Fruit fly (Drosophila melanogaster) whole organism, embryonic: ENCODE results near the gene aru.

ENCODE experiments used
- Abd-B ChIP-seq: fragments of 200-800 bp; sonication (Bioruptor generic); optimal IDR thresholded peaks from 2 replicates; lab custom pipeline; 2018; ENCODE audit warnings: missing biosample characterization, mild to moderate bottlenecking, missing genetic modification characterization, moderate library complexity
- Adf1 ChIP-seq: fragments of 200-800 bp; sonication (Bioruptor generic); IDR thresholded peaks from 2 replicates; pipeline ENCODE4 v1.3.6; 2022; ENCODE audit warnings: missing biosample characterization, missing genetic modification characterization
- Antp ChIP-seq: fragments of 200-800 bp; sonication (Bioruptor generic); optimal IDR thresholded peaks from 3 replicates; lab custom pipeline; 2016; ENCODE audit warnings: missing biosample characterization, missing genetic modification characterization
- Awh ChIP-seq: fragments of 200-800 bp; sonication (Bioruptor generic); IDR thresholded peaks from 2 replicates; pipeline ENCODE4, ENCODE4 v1.3.6; 2022; ENCODE audit warnings: missing biosample characterization, missing genetic modification characterization
- BEAF-32 ChIP-seq: fragments of 200-800 bp; sonication (Bioruptor generic); optimal IDR thresholded peaks from 3 replicates; lab custom pipeline; 2017; ENCODE audit warnings: missing biosample characterization, missing genetic modification characterization, mild to moderate bottlenecking, moderate library complexity, missing genetic modification reagents
- CG10209 ChIP-seq: fragments of 200-800 bp; sonication (Bioruptor generic); optimal IDR thresholded peaks from 3 replicates; lab custom pipeline; 2017; ENCODE audit warnings: missing biosample characterization, mild to moderate bottlenecking, missing genetic modification characterization, missing genetic modification reagents
- CG12071 ChIP-seq: fragments of 200-800 bp; sonication (Bioruptor generic); optimal IDR thresholded peaks from 3 replicates; lab custom pipeline; 2018; ENCODE audit warnings: missing biosample characterization, mild to moderate bottlenecking, missing genetic modification characterization
- CG12744 ChIP-seq: fragments of 200-800 bp; sonication (Bioruptor generic); optimal IDR thresholded peaks from 2 replicates; lab custom pipeline; 2016; ENCODE audit warnings: missing biosample characterization, missing genetic modification characterization
- CG14667 ChIP-seq: fragments of 200-800 bp; sonication (Bioruptor generic); IDR thresholded peaks from 2 replicates; pipeline ENCODE4 v1.3.6; 2022; ENCODE audit warnings: missing biosample characterization, missing genetic modification characterization
- CG14860 ChIP-seq: fragments of 200-800 bp; sonication (Bioruptor generic); IDR thresholded peaks from 3 replicates; pipeline ENCODE4 v1.3.6; 2022; ENCODE audit warnings: missing biosample characterization, missing genetic modification characterization; ENCODE audit not compliant: partially characterized antibody
- CG17829 ChIP-seq: fragments of 200-800 bp; optimal IDR thresholded peaks from 2 replicates; lab custom pipeline; 2019; ENCODE audit warnings: missing biosample characterization, mild to moderate bottlenecking, missing genetic modification characterization, moderate library complexity
- CG2199 ChIP-seq: fragments of 200-800 bp; sonication (Bioruptor generic); IDR thresholded peaks from 3 replicates; pipeline ENCODE4 v1.3.6; 2022; ENCODE audit warnings: missing biosample characterization, missing genetic modification characterization
- CG34422 ChIP-seq: fragments of 200-800 bp; sonication (Bioruptor generic); IDR thresholded peaks from 3 replicates; pipeline ENCODE4 v1.3.6; 2022; ENCODE audit warnings: missing biosample characterization, missing genetic modification characterization
- CG3726 ChIP-seq: fragments of 200-800 bp; sonication (Bioruptor generic); IDR thresholded peaks from 3 replicates; pipeline ENCODE4, ENCODE4 v1.3.6; 2022; ENCODE audit warnings: missing biosample characterization, missing genetic modification characterization
- CG4707 ChIP-seq: fragments of 200-800 bp; sonication (Bioruptor generic); optimal IDR thresholded peaks from 2 replicates; lab custom pipeline; 2018; ENCODE audit warnings: missing biosample characterization, mild to moderate bottlenecking, missing genetic modification characterization, moderate library complexity
- CG6254 ChIP-seq: fragments of 200-800 bp; sonication (Bioruptor generic); optimal IDR thresholded peaks from 3 replicates; lab custom pipeline; 2017; ENCODE audit warnings: mild to moderate bottlenecking, missing biosample characterization, missing genetic modification reagents, missing genetic modification characterization
- CG6683 ChIP-seq: fragments of 200-800 bp; sonication (Bioruptor generic); optimal IDR thresholded peaks from 2 replicates; lab custom pipeline; 2017; ENCODE audit warnings: missing biosample characterization, mild to moderate bottlenecking, missing genetic modification characterization, missing genetic modification reagents
- CG6791 ChIP-seq: fragments of 200-800 bp; sonication (Bioruptor generic); IDR thresholded peaks from 3 replicates; pipeline ENCODE4 v1.3.6; 2022; ENCODE audit warnings: missing biosample characterization, missing genetic modification characterization; ENCODE audit not compliant: partially characterized antibody
- CG7271 ChIP-seq: fragments of 200-800 bp; sonication (Bioruptor generic); optimal IDR thresholded peaks from 2 replicates; lab custom pipeline; 2018; ENCODE audit warnings: missing biosample characterization, mild to moderate bottlenecking, missing genetic modification characterization, moderate library complexity
- CG7556 ChIP-seq: fragments of 200-800 bp; sonication (Bioruptor generic); optimal IDR thresholded peaks from 2 replicates; lab custom pipeline; 2017; ENCODE audit warnings: missing biosample characterization, mild to moderate bottlenecking, missing genetic modification characterization
- CG7963 ChIP-seq: fragments of 200-800 bp; sonication (Bioruptor generic); IDR thresholded peaks from 3 replicates; pipeline ENCODE4 v1.3.6; 2022; ENCODE audit warnings: missing biosample characterization, missing genetic modification characterization; ENCODE audit not compliant: partially characterized antibody
- CG8281 ChIP-seq: fragments of 200-800 bp; sonication (Bioruptor generic); optimal IDR thresholded peaks from 2 replicates; lab custom pipeline; 2018; ENCODE audit warnings: missing biosample characterization, mild to moderate bottlenecking, missing genetic modification characterization, moderate library complexity
- E2f2 ChIP-seq: fragments of 200-800 bp; sonication (Bioruptor generic); IDR thresholded peaks from 2 replicates; pipeline ENCODE4 v1.3.6; 2022; ENCODE audit warnings: missing biosample characterization, missing genetic modification characterization
- Fer1 ChIP-seq: fragments of 200-800 bp; sonication (Bioruptor generic); optimal IDR thresholded peaks from 2 replicates; lab custom pipeline; 2017; ENCODE audit warnings: missing biosample characterization, mild to moderate bottlenecking, missing genetic modification characterization
- HHEX ChIP-seq: fragments of 200-800 bp; sonication (Bioruptor generic); optimal IDR thresholded peaks from 3 replicates; lab custom pipeline; 2017; ENCODE audit warnings: missing biosample characterization, mild to moderate bottlenecking, missing genetic modification characterization, missing genetic modification reagents
- HLH3B ChIP-seq: fragments of 200-800 bp; sonication (Bioruptor generic); IDR thresholded peaks from 2 replicates; pipeline ENCODE4 v1.3.6; 2022; ENCODE audit warnings: missing biosample characterization, missing genetic modification characterization
- Hmx ChIP-seq: fragments of 200-800 bp; sonication (Bioruptor generic); optimal IDR thresholded peaks from 2 replicates; lab custom pipeline; 2016; ENCODE audit warnings: missing biosample characterization, missing genetic modification characterization
- Hr39 ChIP-seq: fragments of >200 bp; optimal IDR thresholded peaks from 2 replicates; lab custom pipeline; 2017
- Hsf ChIP-seq: fragments of 200-800 bp; sonication (Bioruptor generic); optimal IDR thresholded peaks from 3 replicates; lab custom pipeline; 2016; ENCODE audit warnings: missing biosample characterization, missing genetic modification characterization
- MTF-1 ChIP-seq: fragments of 200-800 bp; sonication (Bioruptor generic); optimal IDR thresholded peaks from 2 replicates; lab custom pipeline; 2018; ENCODE audit warnings: missing biosample characterization, mild to moderate bottlenecking, missing genetic modification characterization, borderline replicate concordance
- NC2α ChIP-seq: fragments of 200-800 bp; sonication (Bioruptor generic); optimal IDR thresholded peaks from 2 replicates; lab custom pipeline; 2016; ENCODE audit warnings: missing biosample characterization, missing genetic modification characterization
- Sox102F ChIP-seq: fragments of 200-800 bp; sonication (Bioruptor generic); optimal IDR thresholded peaks from 2 replicates; lab custom pipeline; 2018; ENCODE audit warnings: missing biosample characterization, mild to moderate bottlenecking, missing genetic modification characterization, moderate library complexity
- Vsx1 ChIP-seq: fragments of 200-800 bp; sonication (Bioruptor generic); optimal IDR thresholded peaks from 2 replicates; lab custom pipeline; 2017; ENCODE audit warnings: missing biosample characterization, mild to moderate bottlenecking, missing genetic modification characterization, missing genetic modification reagents
- ash1 ChIP-seq: fragments of 200-800 bp; sonication (Bioruptor generic); optimal IDR thresholded peaks from 2 replicates; lab custom pipeline; 2018; ENCODE audit warnings: missing biosample characterization, mild to moderate bottlenecking, missing genetic modification characterization
- bowl ChIP-seq: fragments of 200-800 bp; sonication (Bioruptor generic); IDR thresholded peaks from 2 replicates; pipeline ENCODE4 v1.3.6; 2022; ENCODE audit warnings: missing biosample characterization, missing genetic modification characterization
- da ChIP-seq: fragments of 200-800 bp; sonication (Bioruptor generic); optimal IDR thresholded peaks from 2 replicates; lab custom pipeline; 2016; ENCODE audit warnings: missing biosample characterization, missing genetic modification characterization
- gce ChIP-seq: fragments of 200-800 bp; sonication (Bioruptor generic); IDR thresholded peaks from 3 replicates; pipeline ENCODE4 v1.3.6; 2022; ENCODE audit warnings: missing biosample characterization, missing genetic modification characterization
- gfzf ChIP-seq: fragments of 200-800 bp; sonication (Bioruptor generic); optimal IDR thresholded peaks from 2 replicates; lab custom pipeline; 2016; ENCODE audit warnings: missing biosample characterization, mild to moderate bottlenecking, missing genetic modification characterization, moderate library complexity
- lilli ChIP-seq: fragments of 200-800 bp; sonication (Bioruptor generic); optimal IDR thresholded peaks from 3 replicates; lab custom pipeline; 2016; ENCODE audit warnings: missing biosample characterization, missing genetic modification characterization
- nerfin-1 ChIP-seq: fragments of 200-800 bp; sonication (Bioruptor generic); optimal IDR thresholded peaks from 3 replicates; lab custom pipeline; 2019; ENCODE audit warnings: missing biosample characterization, mild to moderate bottlenecking, missing genetic modification characterization, moderate library complexity
- oc ChIP-seq: fragments of 200-800 bp; sonication (Bioruptor generic); optimal IDR thresholded peaks from 2 replicates; lab custom pipeline; 2018; ENCODE audit warnings: missing biosample characterization, mild to moderate bottlenecking, missing genetic modification characterization, moderate library complexity
- peb ChIP-seq: fragments of 200-800 bp; sonication (Bioruptor generic); IDR thresholded peaks from 2 replicates; pipeline ENCODE4 v1.3.6; 2022; ENCODE audit warnings: missing biosample characterization, missing genetic modification characterization
- pita ChIP-seq: fragments of 200-800 bp; sonication (Bioruptor generic); optimal IDR thresholded peaks from 2 replicates; lab custom pipeline; 2017; ENCODE audit warnings: missing biosample characterization, mild to moderate bottlenecking, missing genetic modification characterization
- shn ChIP-seq: fragments of 200-800 bp; sonication (Bioruptor generic); optimal IDR thresholded peaks from 3 replicates; lab custom pipeline; 2016; ENCODE audit warnings: missing biosample characterization, missing genetic modification characterization
- sima ChIP-seq: fragments of 200-800 bp; sonication (Bioruptor generic); optimal IDR thresholded peaks from 2 replicates; lab custom pipeline; 2016; ENCODE audit warnings: missing biosample characterization, missing genetic modification characterization
- toy ChIP-seq: fragments of 200-800 bp; sonication (Bioruptor generic); IDR thresholded peaks from 2 replicates; pipeline ENCODE4 v1.3.6; 2022; ENCODE audit warnings: missing biosample characterization, missing genetic modification characterization
- trh ChIP-seq: fragments of 200-800 bp; sonication (Bioruptor generic); optimal IDR thresholded peaks from 2 replicates; lab custom pipeline; 2016; ENCODE audit warnings: missing biosample characterization, missing genetic modification characterization
- vvl ChIP-seq: fragments of 200-800 bp; sonication (Bioruptor generic); IDR thresholded peaks from 2 replicates; pipeline ENCODE4 v1.3.6; 2022; ENCODE audit warnings: missing biosample characterization, missing genetic modification characterization
- zf30C ChIP-seq: fragments of 200-800 bp; sonication (Bioruptor generic); optimal IDR thresholded peaks from 3 replicates; lab custom pipeline; 2018; ENCODE audit warnings: missing biosample characterization, mild to moderate bottlenecking, missing genetic modification characterization

The aru gene

dm6 chr2L:827516-828362, 40.4 kb downstream of the aru start (continued):
- TF ChIP-seq shn (GFP tag; lab: Kevin White, UChicago) = no peak
- TF ChIP-seq nerfin-1 (tag; lab: Kevin White, UChicago) = peak; percentile 33
- no peak for TF ChIP-seq CG14860 (GFP tag; lab: Robert Waterston, UW)
- TF ChIP-seq toy = no peak
- no peak for TF ChIP-seq CG3726 (GFP tag; lab: Robert Waterston, UW)
- no peak for TF ChIP-seq CG6791 (GFP tag; lab: Robert Waterston, UW)
- TF ChIP-seq Hmx = no peak
- no peak for TF ChIP-seq CG6683 (GFP tag; lab: Kevin White, UChicago)
- TF ChIP-seq lilli = no peak
- no peak for TF ChIP-seq Fer1 (GFP tag; lab: Kevin White, UChicago)
- TF ChIP-seq bowl (GFP tag; lab: Robert Waterston, UW) = no peak
- no peak for TF ChIP-seq BEAF-32 (GFP tag; lab: Kevin White, UChicago)
- TF ChIP-seq CG17829 (tag; lab: Kevin White, UChicago) = peak; percentile 11
- no peak for TF ChIP-seq gfzf (GFP tag; lab: Kevin White, UChicago)
- TF ChIP-seq CG2199 = peak; percentile 31; the same call in 1 of the 3 replicates
- TF ChIP-seq CG4707 (GFP tag; lab: Kevin White, UChicago) = no peak
- no peak for TF ChIP-seq Vsx1
- TF ChIP-seq Sox102F = peak; percentile 90
- TF ChIP-seq Hsf (GFP tag; lab: Kevin White, UChicago) = peak; percentile 50
- TF ChIP-seq ash1 (GFP tag; lab: Kevin White, UChicago) = no peak
- TF ChIP-seq HLH3B (GFP tag; lab: Robert Waterston, UW) = 0 out of 2 replicates have a peak, but pooled peaks have one; percentile 22
- no peak for TF ChIP-seq CG6254 (GFP tag; lab: Kevin White, UChicago)
- TF ChIP-seq HHEX (GFP tag; lab: Kevin White, UChicago) = no peak
- TF ChIP-seq peb (GFP tag; lab: Robert Waterston, UW) = no peak
- no peak for TF ChIP-seq zf30C (GFP tag; lab: Kevin White, UChicago)
- peak; percentile 57 for TF ChIP-seq CG7556
- TF ChIP-seq vvl = peak; percentile 31; the same call in 1 of the 2 replicates
- TF ChIP-seq sima (GFP tag; lab: Kevin White, UChicago) = no peak
- no peak for TF ChIP-seq MTF-1
- no peak for TF ChIP-seq CG12071
- no peak for TF ChIP-seq E2f2 (GFP tag; lab: Robert Waterston, UW)
- TF ChIP-seq CG7963 = no peak
- TF ChIP-seq CG14667 (GFP tag; lab: Robert Waterston, UW) = no peak
- TF ChIP-seq gce = no peak
- no peak for TF ChIP-seq CG7271
- TF ChIP-seq CG12744 (GFP tag; lab: Kevin White, UChicago) = no peak
- TF ChIP-seq Adf1 = no peak
- no peak for TF ChIP-seq Abd-B (GFP tag; lab: Kevin White, UChicago)
- TF ChIP-seq CG8281 = no peak
- peak; percentile 57 for TF ChIP-seq oc (tag; lab: Kevin White, UChicago)
- TF ChIP-seq Hr39 (lab: Kevin White, UChicago) = no peak
- TF ChIP-seq trh (GFP tag; lab: Kevin White, UChicago) = no peak
- TF ChIP-seq da (GFP tag; lab: Kevin White, UChicago) = no peak
- no peak for TF ChIP-seq NC2α
- TF ChIP-seq pita (GFP tag; lab: Kevin White, UChicago) = no peak
- TF ChIP-seq CG34422 (GFP tag; lab: Robert Waterston, UW) = no peak
- peak; percentile 33 for TF ChIP-seq CG10209 (GFP tag; lab: Kevin White, UChicago)
- 0 out of 2 replicates have a peak, but pooled peaks have one; percentile 23 for TF ChIP-seq Awh (GFP tag; lab: Robert Waterston, UW)
- TF ChIP-seq Antp (GFP tag; lab: Kevin White, UChicago) = no peak
